Fruit fly (Drosophila melanogaster): ENCODE measurements around the gene Tpt.

DNA sequence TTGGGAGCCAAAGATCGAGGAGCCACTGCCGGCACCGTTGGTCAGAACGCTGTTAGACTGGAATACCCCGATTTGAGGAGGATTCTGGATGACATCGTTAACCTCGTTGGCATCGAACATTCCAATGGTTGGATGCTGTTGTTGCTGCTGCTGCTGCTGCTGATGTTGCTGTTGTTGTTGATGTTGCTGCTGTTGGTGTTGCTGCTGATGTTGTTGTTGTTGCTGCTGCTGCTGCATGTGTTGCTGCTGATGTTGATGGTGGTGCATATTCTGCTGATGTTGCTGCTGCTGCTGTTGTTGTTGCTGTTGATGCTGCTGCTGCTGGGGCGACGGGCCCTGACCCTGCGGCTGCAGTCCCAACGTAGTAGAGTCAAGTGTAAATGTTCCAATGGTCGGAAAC, 32.5 kb upstream of the Tpt start:
- no peak for TF ChIP-seq CG8478 (optimal IDR thresholded peaks at IDR 0.05)
- TF ChIP-seq usp (GFP tag; optimal IDR thresholded peaks at IDR 0.05), result no peak
- TF ChIP-seq Dll (optimal IDR thresholded peaks at IDR 0.05), result no peak
- TF ChIP-seq pan (optimal IDR thresholded peaks at IDR 0.05), result no peak

Measured in whole organism.